Fruit fly (Drosophila melanogaster): Measurements from ENCODE around the gene ppk19.

ppk19 gene

DNA sequence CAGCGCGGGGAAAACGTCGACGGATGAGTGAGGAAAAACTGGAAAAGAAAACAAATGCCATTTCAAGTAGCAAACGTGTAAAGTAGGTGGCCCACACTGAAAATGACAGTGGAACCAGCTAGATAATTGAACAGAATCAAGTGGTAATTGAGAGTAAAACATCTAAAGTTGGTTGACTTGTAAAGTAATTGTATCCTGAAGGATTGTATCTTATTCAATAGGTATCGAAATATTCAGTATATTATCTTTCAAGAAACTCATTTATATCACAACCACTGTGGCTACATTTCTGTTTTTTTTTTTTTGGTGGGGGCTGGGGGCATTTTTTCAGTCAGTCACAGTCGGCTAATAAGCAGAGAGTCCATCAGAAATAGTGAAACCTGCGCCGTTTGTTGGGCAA is 27.0 kb downstream of the ppk19 start (continued):
- TF ChIP-seq Dfd (GFP tag; optimal IDR thresholded peaks at IDR 0.05) (no peak), BEAF-32 (GFP tag; optimal IDR thresholded peaks at IDR 0.05) (no peak), bowl (GFP tag; IDR thresholded peaks at IDR 0.05) (no peak), tup (GFP tag; optimal IDR thresholded peaks at IDR 0.05) (no peak), Oaz (GFP tag; IDR thresholded peaks at IDR 0.05) (no peak), Nf-YB (GFP tag; optimal IDR thresholded peaks at IDR 0.05) (no peak), CG1024 (GFP tag; IDR thresholded peaks at IDR 0.05) (no peak), CG9876 (GFP tag; optimal IDR thresholded peaks at IDR 0.05) (no peak), CG13123 (GFP tag; optimal IDR thresholded peaks at IDR 0.05) (no peak), CG8089 (GFP tag; optimal IDR thresholded peaks at IDR 0.05) (no peak), Dp (GFP tag; optimal IDR thresholded peaks at IDR 0.05) (no peak), oc (tag; optimal IDR thresholded peaks at IDR 0.05) (no peak), CG11723 (GFP tag; optimal IDR thresholded peaks at IDR 0.05) (no peak), CG8290 (GFP tag; optimal IDR thresholded peaks at IDR 0.05) (no peak), CG8290 (tag; optimal IDR thresholded peaks at IDR 0.05) (no peak), CG11504 (tag; optimal IDR thresholded peaks at IDR 0.05) (peak; percentile 40), CG11456 (GFP tag; IDR thresholded peaks at IDR 0.05) (no peak), Ssrp (tag; optimal IDR thresholded peaks at IDR 0.05) (no peak), CG34224 (GFP tag; IDR thresholded peaks at IDR 0.05; ENCODE audit: partially characterized antibody) (no peak), tx (GFP tag; optimal IDR thresholded peaks at IDR 0.05) (no peak), ro (GFP tag; IDR thresholded peaks at IDR 0.05) (no peak), CG13296 (GFP tag; optimal IDR thresholded peaks at IDR 0.05) (no peak), CG17328 (GFP tag; IDR thresholded peaks at IDR 0.05) (peak; percentile 53), ind (GFP tag; optimal IDR thresholded peaks at IDR 0.05) (no peak), Xbp1 (GFP tag; optimal IDR thresholded peaks at IDR 0.05) (peak; percentile 0), ab (GFP tag; optimal IDR thresholded peaks at IDR 0.05) (no peak), Fer2 (tag; optimal IDR thresholded peaks at IDR 0.05) (no peak), CG17829 (tag; optimal IDR thresholded peaks at IDR 0.05) (peak; percentile 59), stwl (tag; optimal IDR thresholded peaks at IDR 0.05) (no peak), NK7.1 (GFP tag; optimal IDR thresholded peaks at IDR 0.05) (no peak), disco-r (GFP tag; optimal IDR thresholded peaks at IDR 0.05) (no peak), CG17612 (GFP tag; IDR thresholded peaks at IDR 0.05) (no peak), chm (GFP tag; IDR thresholded peaks at IDR 0.05) (0 out of 2 replicates have a peak, but pooled peaks have one; percentile 29), inv (GFP tag; IDR thresholded peaks at IDR 0.05; ENCODE audit: partially characterized antibody) (no peak), CrebB (tag; optimal IDR thresholded peaks at IDR 0.05) (no peak), CG32532 (GFP tag; IDR thresholded peaks at IDR 0.05) (no peak), bsh (GFP tag; optimal IDR thresholded peaks at IDR 0.05) (peak in 1 of 2 experiments; percentile 50), CG31441 (GFP tag; IDR thresholded peaks at IDR 0.05) (peak; percentile 66), CG6765 (GFP tag; optimal IDR thresholded peaks at IDR 0.05) (no peak), CG16813 (GFP tag; IDR thresholded peaks at IDR 0.05; ENCODE audit: partially characterized antibody) (no peak), CG11247 (GFP tag; IDR thresholded peaks at IDR 0.05) (0 out of 2 replicates have a peak, but pooled peaks have one; percentile 6), wdn (GFP tag; IDR thresholded peaks at IDR 0.05) (no peak), CG1603 (tag; optimal IDR thresholded peaks at IDR 0.05) (peak; percentile 74), emc (GFP tag; optimal IDR thresholded peaks at IDR 0.05) (no peak), grn (GFP tag; optimal IDR thresholded peaks at IDR 0.05) (no peak), Jarid2 (GFP tag; optimal IDR thresholded peaks at IDR 0.05) (no peak), Optix (GFP tag; IDR thresholded peaks at IDR 0.05) (peak; percentile 27; the same call in 1 of the 3 replicates), CG4360 (GFP tag; IDR thresholded peaks at IDR 0.05) (no peak; the same call in 1 of the 2 replicates), CG11398 (GFP tag; optimal IDR thresholded peaks at IDR 0.05) (no peak), MESR4 (GFP tag; optimal IDR thresholded peaks at IDR 0.05) (no peak), CG16779 (GFP tag; IDR thresholded peaks at IDR 0.05) (no peak), otp (GFP tag; IDR thresholded peaks at IDR 0.05) (peak; percentile 64; the same call in 1 of the 3 replicates)

All from whole organism, embryonic.